Fruit fly (Drosophila melanogaster): Measurements from ENCODE around the gene sfl.

Gene sfl

dm6 chr3L:6446553-6446952, 48.9 kb upstream of the sfl start (continued):
- TF ChIP-seq Blimp-1 (GFP tag; optimal IDR thresholded peaks at IDR 0.05) (no peak), pdm3 (GFP tag; optimal IDR thresholded peaks at IDR 0.05) (peak; percentile 69), Sox14 (GFP tag; optimal IDR thresholded peaks at IDR 0.05) (peak; percentile 53), Lpt (GFP tag; optimal IDR thresholded peaks at IDR 0.05) (peak; percentile 48), salr (GFP tag; optimal IDR thresholded peaks at IDR 0.05) (peak; percentile 8 to 43), eg (GFP tag; IDR thresholded peaks at IDR 0.05) (peak; percentile 41; the same call in 1 of the 3 replicates), CG3032 (tag; optimal IDR thresholded peaks at IDR 0.05) (peak; percentile 21), CG11294 (GFP tag; IDR thresholded peaks at IDR 0.05) (no peak)

DNA sequence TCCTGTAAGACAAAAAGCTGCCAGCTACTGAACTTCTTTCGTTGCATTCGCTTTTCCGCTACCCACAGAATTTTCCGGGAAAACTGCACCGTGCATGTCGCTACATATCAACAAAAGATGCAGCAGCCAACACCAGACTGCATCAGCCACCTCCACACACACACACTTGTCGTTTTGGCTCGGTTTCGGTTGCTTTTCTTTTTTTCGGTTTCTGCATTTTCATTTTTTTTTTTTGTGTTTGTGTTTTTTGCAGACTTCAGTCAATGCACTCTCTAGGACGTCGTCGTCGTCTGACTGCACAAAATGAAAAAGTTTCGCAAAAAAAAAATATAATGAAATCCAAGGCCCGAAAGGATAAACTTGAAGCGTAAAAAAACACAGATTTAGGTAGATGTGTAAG, 48.3 kb upstream of the sfl start:
- TF ChIP-seq net (GFP tag; optimal IDR thresholded peaks at IDR 0.05), result peak; percentile 1
- no peak for TF ChIP-seq CG6792 (GFP tag; optimal IDR thresholded peaks at IDR 0.05)
- no peak for TF ChIP-seq topi (GFP tag; optimal IDR thresholded peaks at IDR 0.05)
- peak; percentile 14 for TF ChIP-seq CG6276 (GFP tag; optimal IDR thresholded peaks at IDR 0.05)
- peak in 1 of 2 experiments; percentile 49 for TF ChIP-seq salr (GFP tag; optimal IDR thresholded peaks at IDR 0.05)
- peak; percentile 63; the same call in 2 of the 3 replicates for TF ChIP-seq CG6163 (GFP tag; IDR thresholded peaks at IDR 0.05)
- no peak for TF ChIP-seq fkh (GFP tag; optimal IDR thresholded peaks at IDR 0.05)
- TF ChIP-seq Lpt (GFP tag; optimal IDR thresholded peaks at IDR 0.05), result peak; percentile 16
- no peak for TF ChIP-seq Gug (GFP tag; IDR thresholded peaks at IDR 0.05)
- TF ChIP-seq CG8119 (GFP tag; IDR thresholded peaks at IDR 0.05), result peak; percentile 75; the same call in 2 of the 3 replicates
- peak; percentile 27 for TF ChIP-seq acj6 (GFP tag; optimal IDR thresholded peaks at IDR 0.05)
- peak; percentile 68; the same call in 1 of the 2 replicates for TF ChIP-seq CG15336 (GFP tag; IDR thresholded peaks at IDR 0.05)
- TF ChIP-seq CG32006 (GFP tag; optimal IDR thresholded peaks at IDR 0.05), result peak; percentile 49
- TF ChIP-seq CG34406 (GFP tag; optimal IDR thresholded peaks at IDR 0.05), result no peak
- peak; percentile 77 for TF ChIP-seq eg (GFP tag; IDR thresholded peaks at IDR 0.05)
- peak; percentile 21 for TF ChIP-seq Hr4 (GFP tag; optimal IDR thresholded peaks at IDR 0.05)

dm6 chr3L:6447708-6448107, 47.8 kb upstream of the sfl start:
- TF ChIP-seq ss (GFP tag; optimal IDR thresholded peaks at IDR 0.05) (peak; percentile 63 to 80), Gug (GFP tag; IDR thresholded peaks at IDR 0.05) (no peak), acj6 (GFP tag; optimal IDR thresholded peaks at IDR 0.05) (no peak), CG3032 (tag; optimal IDR thresholded peaks at IDR 0.05) (no peak), CG8319 (GFP tag; optimal IDR thresholded peaks at IDR 0.05) (no peak), Smox (GFP tag; optimal IDR thresholded peaks at IDR 0.05) (no peak), CG8119 (GFP tag; IDR thresholded peaks at IDR 0.05) (no peak), CG16779 (tag; optimal IDR thresholded peaks at IDR 0.05) (peak; percentile 24), Ets96B (tag; optimal IDR thresholded peaks at IDR 0.05) (peak; percentile 36), eg (GFP tag; IDR thresholded peaks at IDR 0.05) (peak; percentile 54; the same call in 2 of the 3 replicates), CG4318 (GFP tag; optimal IDR thresholded peaks at IDR 0.05) (no peak), Hr38 (GFP tag; optimal IDR thresholded peaks at IDR 0.05) (no peak), Hr4 (GFP tag; optimal IDR thresholded peaks at IDR 0.05) (peak; percentile 4), CG6792 (GFP tag; optimal IDR thresholded peaks at IDR 0.05) (no peak), Eip78C (GFP tag) (peak; percentile 70), Lpt (GFP tag; optimal IDR thresholded peaks at IDR 0.05) (no peak), fd85E (GFP tag; optimal IDR thresholded peaks at IDR 0.05) (no peak), fd59A (GFP tag; optimal IDR thresholded peaks at IDR 0.05) (no peak), Eip75B (GFP tag; optimal IDR thresholded peaks at IDR 0.05) (no peak), pdm3 (GFP tag; optimal IDR thresholded peaks at IDR 0.05) (no peak), Sox14 (GFP tag; optimal IDR thresholded peaks at IDR 0.05) (no peak), Met (GFP tag; optimal IDR thresholded peaks at IDR 0.05) (no peak), Blimp-1 (GFP tag; optimal IDR thresholded peaks at IDR 0.05) (no peak), CG6854 (GFP tag; optimal IDR thresholded peaks at IDR 0.05) (no peak), dsx (GFP tag; optimal IDR thresholded peaks at IDR 0.05; ENCODE audit: poor library complexity, severe bottlenecking) (peak; percentile 34), dac (GFP tag; optimal IDR thresholded peaks at IDR 0.05) (no peak), salr (GFP tag; optimal IDR thresholded peaks at IDR 0.05) (peak; percentile 36 to 49), CG34406 (GFP tag; optimal IDR thresholded peaks at IDR 0.05) (peak; percentile 21), CG31627 (GFP tag; optimal IDR thresholded peaks at IDR 0.05) (no peak), Ets21C (GFP tag; optimal IDR thresholded peaks at IDR 0.05) (no peak), CG6808 (GFP tag; optimal IDR thresholded peaks at IDR 0.05) (peak; percentile 66), achi (GFP tag; optimal IDR thresholded peaks at IDR 0.05) (peak; percentile 6), Sox15 (GFP tag; optimal IDR thresholded peaks at IDR 0.05) (no peak), OdsH (GFP tag; optimal IDR thresholded peaks at IDR 0.05) (peak; percentile 4), svp (GFP tag) (no peak), CG15336 (GFP tag; IDR thresholded peaks at IDR 0.05) (no peak), CG1621 (tag; optimal IDR thresholded peaks at IDR 0.05) (peak; percentile 42), CG6163 (GFP tag; IDR thresholded peaks at IDR 0.05) (peak; percentile 69; the same call in 2 of the 3 replicates), Hr39 (GFP tag; optimal IDR thresholded peaks at IDR 0.05) (no peak), esn (GFP tag; optimal IDR thresholded peaks at IDR 0.05) (no peak)

Measured in whole organism, prepupa.